Worm (Caenorhabditis elegans) whole organism, dauer: ENCODE measurements around the gene F35E8.9.

Source experiments
- unc-62 ChIP-seq: sonication (generic microtip); optimal IDR thresholded peaks from 2 replicates; lab custom pipeline; 2017; ENCODE audit warnings: missing biosample characterization, missing genetic modification reagents, missing genetic modification characterization

Gene F35E8.9

DNA sequence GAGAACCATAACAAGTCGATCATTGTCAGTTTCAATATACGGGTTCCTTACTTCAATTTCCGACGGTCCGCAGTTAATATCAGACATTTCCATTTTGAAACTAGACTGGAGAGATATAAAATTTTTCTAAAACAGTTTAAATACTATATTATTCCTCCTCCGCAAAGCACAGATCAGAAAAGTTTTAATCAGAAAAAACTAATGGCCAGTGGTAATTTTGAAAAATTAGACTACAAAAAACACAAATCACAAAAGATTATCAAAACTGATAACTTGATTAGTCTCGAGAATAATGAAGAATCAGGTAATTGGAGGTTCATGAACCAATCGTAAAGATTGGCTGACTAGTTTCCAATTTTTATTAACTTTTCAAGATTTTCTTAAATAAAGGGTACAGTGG, 31.4 kb downstream of the F35E8.9 start, which contains the start of gene T06C12.9:
T06C12.9 (minus strand) TSS at position 101 of the 400 bp plus-strand sequence.
- no peak for TF ChIP-seq unc-62 (GFP tag; lab: Kevin White, UChicago)

DNA sequence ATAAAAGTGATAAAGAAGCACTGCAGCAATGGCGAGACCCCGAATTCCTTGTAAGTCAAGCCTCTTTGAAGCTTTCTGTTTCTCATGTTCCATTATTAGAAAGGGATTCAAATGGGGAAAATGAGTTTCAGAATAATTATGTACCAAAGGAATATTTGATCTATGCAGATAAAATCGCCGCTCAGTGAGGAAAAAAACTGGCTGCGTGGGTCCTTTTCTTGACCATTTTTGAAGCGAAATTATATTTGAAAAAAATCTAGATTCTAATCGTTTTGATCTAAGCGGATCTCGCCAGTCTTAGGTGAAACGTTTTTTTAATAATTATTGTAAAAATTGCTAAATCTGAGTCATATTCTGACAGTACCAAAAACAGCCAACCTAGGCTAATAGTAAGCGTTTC, 32.7 kb downstream of the F35E8.9 start, which contains the start of gene oac-42:
oac-42 (minus strand) TSS at position 101 of the 400 bp plus-strand sequence.
- TF ChIP-seq unc-62 (GFP tag; lab: Kevin White, UChicago), result no peak

DNA sequence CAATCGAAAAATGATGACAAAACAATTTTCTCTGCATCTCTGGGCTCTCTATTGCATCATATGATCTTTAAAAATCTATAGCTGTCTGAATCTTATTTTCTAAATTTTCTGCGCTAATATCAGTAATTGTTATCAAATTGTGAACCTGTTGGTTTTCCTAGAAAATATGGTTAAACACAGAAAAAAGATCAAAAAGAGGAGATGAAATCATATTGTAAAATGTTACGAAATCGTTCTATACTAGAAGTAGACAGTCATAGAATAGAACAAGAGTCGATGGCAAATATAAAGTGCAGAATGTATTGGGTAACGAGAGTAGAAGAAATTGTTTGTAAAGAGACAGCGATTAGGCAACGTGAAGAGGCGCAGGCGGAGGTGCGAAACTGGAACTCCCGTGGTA, 36.7 kb downstream of the F35E8.9 start:
- no peak for TF ChIP-seq unc-62 (GFP tag; lab: Kevin White, UChicago)

DNA sequence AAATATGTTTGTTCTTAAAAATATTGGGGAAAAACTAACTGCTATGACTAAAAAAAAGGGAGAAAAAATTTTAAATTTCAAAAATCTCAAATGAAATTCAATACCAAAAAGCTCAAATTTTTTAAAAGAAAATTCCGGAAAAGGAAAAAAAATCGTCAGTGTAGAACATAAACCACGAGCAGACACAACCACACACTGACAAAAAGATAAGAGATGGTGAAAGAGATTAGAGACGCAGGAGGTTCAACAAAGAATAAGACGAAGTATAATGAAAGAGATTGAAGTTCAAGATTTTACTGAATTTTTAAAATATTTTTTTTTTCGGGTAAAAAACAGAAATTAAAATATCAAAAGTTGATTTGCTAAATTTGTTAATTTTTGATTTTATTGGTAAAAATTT, 37.3 kb downstream of the F35E8.9 start:
- TF ChIP-seq unc-62 (GFP tag; lab: Kevin White, UChicago), result no peak

DNA sequence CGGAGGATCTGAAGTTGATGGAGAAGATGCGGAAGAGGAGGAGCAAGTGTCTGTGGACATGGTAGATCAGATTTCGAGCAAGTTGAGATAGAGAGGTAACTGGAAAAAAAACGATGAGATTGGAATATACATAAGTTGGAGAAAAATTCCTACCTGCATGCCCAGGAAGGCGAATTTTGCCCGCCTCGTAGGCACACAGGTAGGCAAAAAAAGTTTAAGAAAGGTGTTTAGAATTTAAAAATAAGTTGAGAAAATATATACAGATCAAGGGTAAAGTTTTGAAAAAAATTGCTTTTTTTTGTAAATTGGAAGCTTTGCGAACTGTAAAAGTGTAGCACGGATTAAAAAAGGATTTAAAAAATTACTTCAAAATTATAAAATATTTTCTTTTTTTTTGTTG, 37.9 kb downstream of the F35E8.9 start, which contains the start of gene nhr-84:
nhr-84 (minus strand) TSS at position 101 of the 400 bp plus-strand sequence.
- no peak for TF ChIP-seq unc-62 (GFP tag; lab: Kevin White, UChicago)

DNA sequence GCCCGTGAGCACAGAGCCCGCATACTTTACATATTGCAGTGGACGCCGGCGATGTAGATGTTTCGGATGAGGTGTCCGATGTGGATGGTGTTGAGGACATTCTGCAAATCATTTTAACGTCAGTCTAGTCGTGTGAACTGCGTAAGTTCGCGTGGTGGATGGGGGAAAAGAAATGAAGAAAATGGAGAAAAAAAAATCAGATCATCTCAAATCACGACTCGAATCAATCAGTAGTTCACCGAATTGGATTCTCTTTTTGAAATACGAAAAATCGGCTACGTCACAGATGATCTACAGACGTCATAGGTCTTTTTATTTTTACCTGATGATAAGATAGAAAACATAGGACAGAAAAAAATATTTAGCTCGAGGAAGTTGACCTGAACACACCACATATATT, 41.0 kb downstream of the F35E8.9 start, which contains the start of gene nhr-102:
nhr-102 (minus strand) TSS at position 101 of the 400 bp plus-strand sequence.
- TF ChIP-seq unc-62 (GFP tag; lab: Kevin White, UChicago), result no peak

DNA sequence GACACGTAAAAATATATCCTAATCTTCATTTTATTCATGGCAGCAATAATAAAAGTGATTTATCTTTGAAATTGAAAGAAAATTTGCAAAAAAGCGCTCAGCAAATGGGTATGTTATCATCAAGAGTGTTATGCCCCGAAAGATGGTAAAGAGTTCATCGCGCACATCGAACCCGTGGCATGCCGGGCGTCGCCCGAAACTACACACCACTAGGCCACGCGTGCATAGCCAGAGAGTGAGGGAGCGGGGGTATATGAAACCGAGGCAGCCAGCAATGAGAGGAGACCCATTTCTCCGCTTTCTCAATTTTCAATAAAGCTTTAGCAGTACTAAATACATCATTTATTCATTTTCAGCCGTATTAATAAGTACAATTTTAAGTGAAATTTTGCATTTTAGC, 43.6 kb downstream of the F35E8.9 start:
- TF ChIP-seq unc-62 (GFP tag; lab: Kevin White, UChicago), result no peak

DNA sequence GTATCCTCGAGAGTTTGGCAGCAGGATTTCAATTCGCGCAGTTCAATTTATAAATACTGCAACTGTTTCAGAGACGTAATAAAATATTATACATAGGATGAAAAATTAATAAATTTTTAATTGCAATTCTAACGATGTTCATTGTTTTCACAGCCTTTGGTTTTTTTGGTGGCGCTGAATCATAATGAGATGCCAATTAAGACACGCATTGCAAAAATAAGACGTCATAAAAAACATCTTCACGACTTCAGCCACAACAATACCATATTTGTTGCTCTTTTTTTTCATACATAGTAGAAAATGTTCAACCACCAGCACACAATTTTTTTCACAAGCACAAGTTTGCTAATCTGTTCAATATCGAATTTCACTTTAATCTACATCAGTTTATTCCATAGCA, 45.1 kb downstream of the F35E8.9 start, which contains the start of gene str-56:
str-56 (plus strand) TSS at position 301 of the 400 bp plus-strand sequence.
- TF ChIP-seq unc-62 (GFP tag; lab: Kevin White, UChicago), result no peak

DNA sequence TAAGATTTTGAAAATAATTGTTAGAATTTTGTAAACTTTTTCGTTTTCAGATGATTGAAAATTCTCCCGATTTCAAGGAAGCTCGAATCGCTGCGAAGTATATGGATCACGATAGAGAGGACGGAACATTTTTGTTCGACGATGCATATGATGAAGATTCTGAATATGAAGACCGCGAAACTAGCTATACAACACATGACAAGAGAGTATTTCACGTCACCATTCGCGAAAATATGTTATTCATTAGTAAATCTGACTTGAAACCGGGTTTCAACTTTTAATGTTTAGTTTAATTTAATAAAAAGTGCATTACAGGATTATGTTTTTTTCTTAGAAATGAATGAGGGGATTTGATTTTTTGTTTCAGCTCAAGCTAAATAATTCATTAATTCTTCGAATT, 47.0 kb downstream of the F35E8.9 start, which contains the start of gene str-57:
str-57 (plus strand) TSS at position 301 of the 400 bp plus-strand sequence.
- TF ChIP-seq unc-62 (GFP tag; lab: Kevin White, UChicago), result no peak

DNA sequence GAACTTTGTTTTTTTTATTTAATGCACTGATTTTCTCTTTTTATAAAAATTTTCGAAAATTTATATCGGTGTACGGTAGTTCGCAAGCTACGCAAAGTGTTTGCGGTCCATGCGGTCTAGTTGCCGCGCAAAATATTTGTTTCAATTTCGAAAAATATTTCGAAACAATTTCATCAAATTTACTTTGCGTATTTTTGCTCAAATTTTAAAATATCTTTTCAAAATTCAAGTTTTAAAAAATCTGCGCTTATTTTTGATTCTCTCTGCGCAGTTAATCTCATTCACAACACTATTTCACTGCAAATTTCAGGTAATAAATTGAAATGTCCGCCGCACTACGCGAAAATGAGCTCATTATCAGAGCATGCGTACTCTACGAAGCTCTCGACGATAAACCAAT, 50.0 kb downstream of the F35E8.9 start, which contains the start of gene fbxa-197:
fbxa-197 (plus strand) TSS at position 301 of the 400 bp plus-strand sequence.
- no peak for TF ChIP-seq unc-62 (GFP tag; lab: Kevin White, UChicago)
